Fruit fly (Drosophila melanogaster) whole organism: ENCODE data around the gene CG11131.

Source experiments
- CG8478 ChIP-seq: fragments of >200 bp; optimal IDR thresholded peaks from 2 replicates; lab custom pipeline; 2018; ENCODE audit warnings: inconsistent platforms
- Dll ChIP-seq: fragments of >200 bp; optimal IDR thresholded peaks from 2 replicates; lab custom pipeline; 2017
- EcR ChIP-seq, 2 experiments: fragments of >200 bp; optimal IDR thresholded peaks; 2 replicates each; lab custom pipeline; 2017; ENCODE audit warnings: missing biosample characterization in 2 of 2, missing genetic modification characterization in 2 of 2, missing genetic modification reagents in 2 of 2
- pan ChIP-seq: fragments of >200 bp; optimal IDR thresholded peaks from 2 replicates; lab custom pipeline; 2017
- psq ChIP-seq: fragments of >200 bp; optimal IDR thresholded peaks from 2 replicates; lab custom pipeline; 2017
- usp ChIP-seq: fragments of >200 bp; optimal IDR thresholded peaks from 2 replicates; lab custom pipeline; 2017; ENCODE audit warnings: missing biosample characterization, missing genetic modification characterization, mixed read lengths

CG11131 gene

dm6 chr3L:22947993-22948954 lies 49.7 kb downstream of the CG11131 start:
- TF ChIP-seq usp (GFP tag; lab: Kevin White, UChicago) (no peak), CG8478 (lab: Kevin White, UChicago) (no peak), pan (lab: Kevin White, UChicago) (no peak), Dll (lab: Kevin White, UChicago) (no peak), EcR (GFP tag; optimal IDR thresholded peaks at IDR 0.05; lab: Kevin White, UChicago) (no peak), psq (lab: Kevin White, UChicago) (no peak)
